Fruit fly (Drosophila melanogaster) whole organism, pupa: ENCODE results near the gene GCS2alpha.
"Not testable (repeated sequence)": the region's sequence is repeated elsewhere in the genome, so short reads cannot be mapped to it uniquely, and the experiment has no call there.

Experiments used
- CG10348 ChIP-seq: fragments of 200-800 bp; sonication (Bioruptor generic); IDR thresholded peaks from 2 replicates; pipeline ENCODE4 v1.3.6; 2022; ENCODE audit warnings: missing biosample characterization, missing genetic modification characterization
- CG12605 ChIP-seq: fragments of 200-800 bp; sonication (Bioruptor generic); IDR thresholded peaks from 2 replicates; pipeline ENCODE4 v1.3.6; 2022; ENCODE audit warnings: missing biosample characterization, missing genetic modification characterization
- CG13204 ChIP-seq: fragments of 200-800 bp; sonication (Bioruptor generic); optimal IDR thresholded peaks from 2 replicates; lab custom pipeline; 2018; ENCODE audit warnings: missing biosample characterization, mild to moderate bottlenecking, missing genetic modification characterization, moderate library complexity
- CG14655 ChIP-seq: fragments of 200-800 bp; sonication (Bioruptor generic); optimal IDR thresholded peaks from 3 replicates; lab custom pipeline; 2017; ENCODE audit warnings: mild to moderate bottlenecking, missing biosample characterization, missing genetic modification reagents, missing genetic modification characterization
- CG15710 ChIP-seq: fragments of 200-800 bp; sonication (Bioruptor generic); optimal IDR thresholded peaks from 2 replicates; lab custom pipeline; 2018; ENCODE audit warnings: missing biosample characterization, mild to moderate bottlenecking, missing genetic modification characterization, moderate library complexity
- CG17806 ChIP-seq: fragments of 200-800 bp; sonication (Bioruptor generic); optimal IDR thresholded peaks from 2 replicates; lab custom pipeline; 2018; ENCODE audit warnings: missing biosample characterization, mild to moderate bottlenecking, missing genetic modification characterization, moderate library complexity
- CG32121 ChIP-seq: fragments of 200-800 bp; sonication (Bioruptor generic); IDR thresholded peaks from 2 replicates; pipeline ENCODE4 v1.3.6; 2022; ENCODE audit warnings: missing biosample characterization, missing genetic modification characterization
- CG34367 ChIP-seq: fragments of 200-800 bp; sonication (Bioruptor generic); optimal IDR thresholded peaks from 2 replicates; lab custom pipeline; 2018; ENCODE audit warnings: missing biosample characterization, mild to moderate bottlenecking, missing genetic modification characterization
- CG4496 ChIP-seq: fragments of 200-800 bp; sonication (Bioruptor generic); IDR thresholded peaks from 3 replicates; pipeline ENCODE4 v1.3.6; 2022; ENCODE audit warnings: missing biosample characterization, missing genetic modification characterization
- CG8159 ChIP-seq: fragments of 200-800 bp; sonication (Bioruptor generic); optimal IDR thresholded peaks from 3 replicates; lab custom pipeline; 2018; ENCODE audit warnings: missing biosample characterization, mild to moderate bottlenecking, missing genetic modification characterization, moderate library complexity
- CG8301 ChIP-seq: fragments of 200-800 bp; sonication (Bioruptor generic); optimal IDR thresholded peaks from 2 replicates; lab custom pipeline; 2018; ENCODE audit warnings: missing biosample characterization, mild to moderate bottlenecking, missing genetic modification characterization
- CG9948 ChIP-seq: fragments of 200-800 bp; sonication (Bioruptor generic); optimal IDR thresholded peaks from 2 replicates; lab custom pipeline; 2018; ENCODE audit warnings: missing biosample characterization, mild to moderate bottlenecking, missing genetic modification characterization, moderate library complexity
- D1 ChIP-seq: fragments of 200-800 bp; sonication (Bioruptor generic); optimal IDR thresholded peaks from 2 replicates; lab custom pipeline; 2018; ENCODE audit warnings: missing biosample characterization, mild to moderate bottlenecking, missing genetic modification characterization, moderate library complexity
- EcR ChIP-seq: fragments of 200-800 bp; sonication (Bioruptor generic); optimal IDR thresholded peaks from 3 replicates; lab custom pipeline; 2019; ENCODE audit warnings: missing biosample characterization, missing genetic modification characterization, mild to moderate bottlenecking, moderate library complexity, missing genetic modification reagents
- Ets98B ChIP-seq: fragments of 200-800 bp; sonication (Bioruptor generic); IDR thresholded peaks from 2 replicates; pipeline ENCODE4 v1.3.6; 2022; ENCODE audit warnings: missing biosample characterization, missing genetic modification characterization
- Pif1A ChIP-seq: fragments of 200-800 bp; sonication (Bioruptor generic); optimal IDR thresholded peaks from 3 replicates; lab custom pipeline; 2016; ENCODE audit warnings: missing biosample characterization, missing genetic modification characterization
- Pif1B ChIP-seq: fragments of 200-800 bp; sonication (Bioruptor generic); optimal IDR thresholded peaks from 3 replicates; lab custom pipeline; 2016; ENCODE audit warnings: missing biosample characterization, missing genetic modification characterization
- Snoo ChIP-seq: fragments of 200-800 bp; sonication (Bioruptor generic); optimal IDR thresholded peaks from 3 replicates; lab custom pipeline; 2017; ENCODE audit warnings: missing biosample characterization, mild to moderate bottlenecking, missing genetic modification characterization, inconsistent platforms
- fd96Ca ChIP-seq: fragments of 200-800 bp; sonication (Bioruptor generic); IDR thresholded peaks from 3 replicates; pipeline ENCODE4 v1.3.6; 2022; ENCODE audit warnings: missing biosample characterization, missing genetic modification characterization
- gl ChIP-seq: fragments of 200-800 bp; sonication (Bioruptor generic); optimal IDR thresholded peaks from 2 replicates; lab custom pipeline; 2018; ENCODE audit warnings: missing biosample characterization, mild to moderate bottlenecking, missing genetic modification characterization
- rn ChIP-seq: fragments of 200-800 bp; sonication (Bioruptor generic); IDR thresholded peaks from 2 replicates; pipeline ENCODE4 v1.3.6; 2022; ENCODE audit warnings: missing biosample characterization, missing genetic modification characterization

Gene GCS2alpha

DNA sequence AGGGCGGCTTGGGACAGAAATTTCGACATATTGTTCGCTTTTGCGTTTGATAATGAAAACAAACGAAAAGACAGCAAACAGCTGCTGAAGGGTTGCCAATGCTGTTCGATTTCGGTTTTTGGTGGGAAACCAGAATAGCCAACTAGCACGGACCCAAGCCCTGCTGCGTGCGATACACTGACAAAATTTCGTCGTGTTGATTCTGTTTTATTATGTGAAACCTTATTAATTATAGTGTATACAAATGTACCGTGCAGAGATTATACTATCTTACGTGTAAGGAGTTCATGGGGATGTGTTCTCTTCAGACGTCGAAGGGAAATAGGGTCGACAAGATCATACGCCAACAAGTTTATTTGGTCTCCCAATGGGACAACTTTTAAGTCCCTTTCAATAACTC lies 18.6 kb upstream of the GCS2alpha start, which contains the start of gene CG32500:
TSS of gene CG32500 (minus strand) at position 110 of the 400 bp plus-strand sequence.
- TF ChIP-seq CG4496 (GFP tag; lab: Robert Waterston, UW) (0 out of 3 replicates have a peak, but pooled peaks have one; percentile 26), Ets98B (GFP tag; lab: Robert Waterston, UW) (0 out of 2 replicates have a peak, but pooled peaks have one; percentile 13), CG32121 (GFP tag; lab: Robert Waterston, UW) (0 out of 2 replicates have a peak, but pooled peaks have one; percentile 21), fd96Ca (GFP tag; lab: Robert Waterston, UW) (peak; percentile 45; the same call in 2 of the 3 replicates)
- TF ChIP-seq, all 21 proteins: peak for 4; not testable (repeated sequence) for 17

DNA sequence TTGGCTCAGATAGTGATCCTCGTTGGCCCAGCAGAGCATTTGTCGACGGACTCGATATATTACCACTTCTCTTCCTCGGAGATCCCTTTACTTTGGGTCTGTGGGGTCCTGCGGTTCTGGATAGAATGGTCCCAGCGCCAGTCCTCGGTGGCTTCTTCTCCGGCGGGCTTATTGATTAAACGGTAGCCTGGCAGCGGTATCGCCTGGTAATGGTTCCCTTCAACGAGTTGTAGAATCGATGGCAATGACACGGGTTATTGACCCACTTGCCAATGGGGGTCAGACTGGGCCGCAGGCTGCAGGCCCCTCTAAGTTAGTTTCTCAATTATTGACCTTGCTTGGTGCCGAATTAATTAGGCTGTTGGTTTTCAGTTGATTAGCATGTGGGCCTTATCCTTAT lies 15.9 kb upstream of the GCS2alpha start, which contains the start of gene CG32819:
TSS of gene CG32819 (minus strand) at position 101 of the 400 bp plus-strand sequence.
- TF ChIP-seq Snoo (tag; lab: Kevin White, UChicago); CG12605 (GFP tag; lab: Robert Waterston, UW); CG9948: not testable (repeated sequence)

DNA sequence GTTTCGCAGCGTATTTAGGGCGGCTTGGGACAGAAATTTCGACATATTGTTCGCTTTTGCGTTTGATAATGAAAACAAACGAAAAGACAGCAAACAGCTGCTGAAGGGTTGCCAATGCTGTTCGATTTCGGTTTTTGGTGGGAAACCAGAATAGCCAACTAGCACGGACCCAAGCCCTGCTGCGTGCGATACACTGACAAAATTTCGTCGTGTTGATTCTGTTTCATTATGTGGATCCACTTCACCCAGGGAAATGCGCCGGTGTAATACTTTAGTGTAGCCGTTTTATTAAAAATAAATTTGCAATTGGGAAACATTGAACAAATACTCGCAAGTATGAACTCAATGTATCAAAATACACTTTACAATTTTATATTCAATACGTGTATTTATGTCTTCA lies 12.5 kb upstream of the GCS2alpha start, which contains the start of gene CG32857:
TSS of gene CG32857 (minus strand) at position 101 of the 400 bp plus-strand sequence.
- TF ChIP-seq CG8159; rn; CG15710 (tag; lab: Kevin White, UChicago): not testable (repeated sequence)

DNA sequence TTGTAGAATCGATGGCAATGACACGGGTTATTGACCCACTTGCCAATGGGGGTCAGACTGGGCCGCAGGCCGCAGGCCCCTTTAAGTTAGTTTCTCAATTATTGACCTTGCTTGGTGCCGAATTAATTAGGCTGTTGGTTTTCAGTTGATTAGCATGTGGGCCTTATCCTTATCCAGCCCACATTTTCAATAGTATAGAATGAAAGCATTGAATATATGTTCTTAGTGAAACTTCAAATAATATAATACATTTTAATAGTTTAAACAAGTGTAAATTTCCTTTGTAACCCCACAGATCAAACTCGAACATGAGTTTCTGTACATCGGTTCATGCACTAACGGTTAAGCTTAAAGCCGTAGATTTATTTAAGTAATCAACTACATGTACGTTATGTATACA lies 10.1 kb upstream of the GCS2alpha start, which contains the start of gene CG32820:
TSS of gene CG32820 (minus strand) at position 101 of the 400 bp plus-strand sequence.
- TF ChIP-seq CG4496 (GFP tag; lab: Robert Waterston, UW): 0 out of 3 replicates have a peak, but pooled peaks have one; percentile 10

DNA sequence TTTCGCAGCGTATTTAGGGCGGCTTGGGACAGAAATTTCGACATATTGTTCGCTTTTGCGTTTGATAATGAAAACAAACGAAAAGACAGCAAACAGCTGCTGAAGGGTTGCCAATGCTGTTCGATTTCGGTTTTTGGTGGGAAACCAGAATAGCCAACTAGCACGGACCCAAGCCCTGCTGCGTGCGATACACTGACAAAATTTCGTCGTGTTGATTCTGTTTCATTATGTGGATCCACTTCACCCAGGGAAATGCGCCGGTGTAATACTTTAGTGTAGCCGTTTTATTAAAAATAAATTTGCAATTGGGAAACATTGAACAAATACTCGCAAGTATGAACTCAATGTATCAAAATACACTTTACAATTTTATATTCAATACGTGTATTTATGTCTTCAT lies 6.4 kb upstream of the GCS2alpha start, which contains the start of gene CG33502:
TSS of gene CG33502 (minus strand) at position 101 of the 400 bp plus-strand sequence.
- not testable (repeated sequence) for TF ChIP-seq EcR; CG8301; Snoo (tag; lab: Kevin White, UChicago)

DNA sequence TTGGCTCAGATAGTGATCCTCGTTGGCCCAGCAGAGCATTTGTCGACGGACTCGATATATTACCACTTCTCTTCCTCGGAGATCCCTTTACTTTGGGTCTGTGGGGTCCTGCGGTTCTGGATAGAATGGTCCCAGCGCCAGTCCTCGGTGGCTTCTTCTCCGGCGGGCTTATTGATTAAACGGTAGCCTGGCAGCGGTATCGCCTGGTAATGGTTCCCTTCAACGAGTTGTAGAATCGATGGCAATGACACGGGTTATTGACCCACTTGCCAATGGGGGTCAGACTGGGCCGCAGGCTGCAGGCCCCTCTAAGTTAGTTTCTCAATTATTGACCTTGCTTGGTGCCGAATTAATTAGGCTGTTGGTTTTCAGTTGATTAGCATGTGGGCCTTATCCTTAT lies 3.8 kb upstream of the GCS2alpha start, which contains the start of gene CG17450:
TSS of gene CG17450 (minus strand) at position 101 of the 400 bp plus-strand sequence.
- TF ChIP-seq CG8159; fd96Ca (GFP tag; lab: Robert Waterston, UW); Pif1B (GFP tag; lab: Kevin White, UChicago): not testable (repeated sequence)
- TF ChIP-seq, all 21 proteins: peak for 0; not testable (repeated sequence) for 21

DNA sequence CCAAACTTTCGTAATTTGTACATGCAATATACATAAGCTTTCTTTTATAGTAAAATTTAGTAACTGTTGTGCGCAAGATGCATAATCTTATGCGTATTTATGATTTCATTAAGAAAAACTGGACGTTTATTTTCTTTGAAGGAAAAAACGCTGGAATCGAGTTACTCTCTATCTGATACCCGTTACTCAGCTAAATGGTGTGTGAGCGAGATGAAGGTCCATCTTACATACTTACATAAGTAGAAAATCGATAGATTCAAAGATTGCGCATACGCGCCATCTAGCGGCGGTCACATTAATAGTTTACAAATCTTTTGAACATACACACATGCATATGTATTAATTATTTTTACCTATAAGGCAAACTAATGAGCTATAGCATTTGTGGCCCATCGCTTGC lies 450 bp upstream of the GCS2alpha start:
- no peak for TF ChIP-seq CG32121 (GFP tag; lab: Robert Waterston, UW)
- no peak for TF ChIP-seq CG8159
- no peak for TF ChIP-seq Pif1A
- TF ChIP-seq CG34367 (tag; lab: Kevin White, UChicago): no peak

DNA sequence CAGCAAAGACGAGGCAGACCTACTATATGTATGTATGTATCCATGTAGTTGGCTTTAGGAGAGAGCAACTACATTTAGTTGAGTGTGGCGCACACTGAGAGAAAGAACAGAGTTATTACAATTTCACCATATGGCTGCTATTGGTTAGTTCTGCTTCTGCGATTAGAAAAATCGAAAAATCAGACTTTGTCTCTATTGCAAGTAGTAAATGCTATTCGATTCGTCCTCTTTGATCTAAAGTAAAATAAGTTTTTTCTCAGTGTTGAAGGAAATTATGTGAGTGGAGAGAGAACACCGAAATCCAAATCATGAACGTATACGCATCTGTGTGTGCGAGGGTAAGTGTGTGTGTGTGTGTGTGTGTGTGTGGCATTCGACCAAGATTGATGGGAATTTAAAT lies 11.2 kb downstream of the GCS2alpha start:
- TF ChIP-seq CG17806 (tag; lab: Kevin White, UChicago): peak; percentile 87
- TF ChIP-seq CG15710 (tag; lab: Kevin White, UChicago): peak; percentile 64
- peak; percentile 34 for TF ChIP-seq Snoo (tag; lab: Kevin White, UChicago)
- peak; percentile 59 for TF ChIP-seq CG34367 (tag; lab: Kevin White, UChicago)
- peak; percentile 73 for TF ChIP-seq CG9948
- peak; percentile 92 for TF ChIP-seq CG14655 (GFP tag; lab: Kevin White, UChicago)
- peak; percentile 94 for TF ChIP-seq fd96Ca (GFP tag; lab: Robert Waterston, UW)
- TF ChIP-seq EcR: no peak
- TF ChIP-seq CG12605 (GFP tag; lab: Robert Waterston, UW): peak; percentile 84
- no peak for TF ChIP-seq CG13204 (GFP tag; lab: Kevin White, UChicago)
- TF ChIP-seq rn: peak; percentile 53
- TF ChIP-seq CG32121 (GFP tag; lab: Robert Waterston, UW): peak; percentile 76
- peak; percentile 88 for TF ChIP-seq Ets98B (GFP tag; lab: Robert Waterston, UW)
- TF ChIP-seq CG8159: peak; percentile 86
- TF ChIP-seq CG10348 (GFP tag; lab: Robert Waterston, UW): no peak
- TF ChIP-seq CG4496 (GFP tag; lab: Robert Waterston, UW): peak; percentile 94
- TF ChIP-seq D1 (tag; lab: Kevin White, UChicago): peak; percentile 67
- TF ChIP-seq Pif1A: peak; percentile 91
- peak; percentile 76 for TF ChIP-seq Pif1B (GFP tag; lab: Kevin White, UChicago)
- TF ChIP-seq gl: peak; percentile 73
- TF ChIP-seq CG8301: peak; percentile 89
